Comparison of ENCODE assay signal across 1 fruit fly cellular context in the genomic region with DNA sequence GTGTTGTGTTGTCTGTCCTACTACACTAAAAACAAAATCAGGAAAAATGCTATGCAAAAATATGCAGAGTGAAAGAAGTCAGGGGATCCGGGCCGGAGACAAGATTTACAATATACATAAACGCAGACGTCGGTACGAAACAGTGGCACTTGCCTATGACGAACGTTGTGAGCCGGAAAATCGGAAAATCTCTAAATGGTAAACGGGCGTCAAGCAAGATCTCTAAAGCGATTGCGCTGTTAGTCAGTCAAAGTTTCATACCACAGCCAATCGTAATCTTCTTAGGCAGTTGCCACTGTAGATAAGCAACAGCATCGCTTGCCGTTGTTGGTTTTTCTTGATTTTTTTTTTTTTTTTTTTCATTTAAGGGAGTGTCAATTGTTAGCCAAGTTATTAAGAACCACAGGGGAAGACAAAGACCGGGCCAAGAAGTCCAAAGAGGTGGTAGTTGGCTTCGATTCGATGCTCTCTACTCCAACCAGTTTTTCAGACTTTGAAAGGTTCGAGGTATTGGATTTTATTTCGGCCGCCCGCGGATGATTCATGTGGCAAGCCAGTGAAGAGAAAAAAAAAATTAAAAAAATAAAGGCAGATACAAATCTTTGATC.
TF ChIP-seq lines count a peak whose summit lies in the region.

No protein-coding gene starts in this region.

TF ChIP-seq in whole organism, embryonic, 481 proteins besides CTCF, POLR2A, EP300 and RAD21 (continued from another document):
- TF ChIP-seq p53 (GFP tag; optimal IDR thresholded peaks at IDR 0.05; lab: Kevin White, UChicago) = peak; percentile 77
- no peak for TF ChIP-seq CG2116 (GFP tag; optimal IDR thresholded peaks at IDR 0.05; lab: Kevin White, UChicago)
- no peak for TF ChIP-seq hkb (optimal IDR thresholded peaks at IDR 0.05; lab: Kevin White, UChicago)
- TF ChIP-seq hkb (GFP tag; IDR thresholded peaks at IDR 0.05; lab: Robert Waterston, UW) = peak; percentile 86
- peak; percentile 90 for TF ChIP-seq CG7839 (tag; optimal IDR thresholded peaks at IDR 0.05; lab: Kevin White, UChicago)
- peak; percentile 78 for TF ChIP-seq mam (GFP tag; optimal IDR thresholded peaks at IDR 0.05; lab: Kevin White, UChicago)
- TF ChIP-seq Oli (tag; optimal IDR thresholded peaks at IDR 0.05; lab: Kevin White, UChicago) = peak; percentile 70
- peak; percentile 53 for TF ChIP-seq pho (GFP tag; optimal IDR thresholded peaks at IDR 0.05; lab: Kevin White, UChicago)
- TF ChIP-seq CG9437 (GFP tag; optimal IDR thresholded peaks at IDR 0.05; lab: Kevin White, UChicago) = peak; percentile 37
- TF ChIP-seq sr (GFP tag; IDR thresholded peaks at IDR 0.05; lab: Robert Waterston, UW) = peak; percentile 93
- peak; percentile 4 for TF ChIP-seq corto (GFP tag; optimal IDR thresholded peaks at IDR 0.05; lab: Kevin White, UChicago)
- peak; percentile 93 for TF ChIP-seq row (GFP tag; IDR thresholded peaks at IDR 0.05; lab: Robert Waterston, UW)
- no peak for TF ChIP-seq pita (GFP tag; optimal IDR thresholded peaks at IDR 0.05; lab: Kevin White, UChicago)
- TF ChIP-seq jigr1 (GFP tag; IDR thresholded peaks at IDR 0.05; lab: Robert Waterston, UW) = peak; percentile 83; the same call in 2 of the 3 replicates
- TF ChIP-seq CG11560 (tag; IDR thresholded peaks at IDR 0.05; lab: Robert Waterston, UW) = peak; percentile 77
- TF ChIP-seq CG11695 (GFP tag; IDR thresholded peaks at IDR 0.05; lab: Robert Waterston, UW) = peak; percentile 92
- TF ChIP-seq croc (GFP tag; conservative IDR thresholded peaks at IDR 0.05; lab: Robert Waterston, UW) = peak; percentile 89
- TF ChIP-seq CG9609 (GFP tag; optimal IDR thresholded peaks at IDR 0.05; lab: Kevin White, UChicago) = peak; percentile 71
- no peak for TF ChIP-seq inv (GFP tag; IDR thresholded peaks at IDR 0.05; lab: Robert Waterston, UW; ENCODE audit: partially characterized antibody)
- TF ChIP-seq ranshi (GFP tag; IDR thresholded peaks at IDR 0.05; lab: Robert Waterston, UW) = peak; percentile 92
- TF ChIP-seq Mad (GFP tag; optimal IDR thresholded peaks at IDR 0.05; lab: Kevin White, UChicago) = peak; percentile 41
- TF ChIP-seq NC2β (GFP tag; optimal IDR thresholded peaks at IDR 0.05; lab: Kevin White, UChicago) = peak; percentile 65
- TF ChIP-seq CG14441 (GFP tag; IDR thresholded peaks at IDR 0.05; lab: Robert Waterston, UW) = peak; percentile 96
- TF ChIP-seq fd3F (GFP tag; optimal IDR thresholded peaks at IDR 0.05; lab: Kevin White, UChicago) = peak; percentile 64
- TF ChIP-seq zfh1 (GFP tag; IDR thresholded peaks at IDR 0.05; lab: Robert Waterston, UW) = peak; percentile 96
- peak; percentile 87 for TF ChIP-seq CG6175 (GFP tag; IDR thresholded peaks at IDR 0.05; lab: Robert Waterston, UW)
- TF ChIP-seq Blimp-1 (GFP tag; optimal IDR thresholded peaks at IDR 0.05; lab: Kevin White, UChicago) = peak; percentile 70
- TF ChIP-seq nmo (GFP tag; optimal IDR thresholded peaks at IDR 0.05; lab: Kevin White, UChicago) = peak; percentile 92
- TF ChIP-seq Poxn (GFP tag; IDR thresholded peaks at IDR 0.05; lab: Robert Waterston, UW) = no peak; the same call in 1 of the 2 replicates
- peak; percentile 89 for TF ChIP-seq al (GFP tag; IDR thresholded peaks at IDR 0.05; lab: Robert Waterston, UW)
- TF ChIP-seq Kr (GFP tag; optimal IDR thresholded peaks at IDR 0.05; lab: Kevin White, UChicago) = no peak
- TF ChIP-seq CG17186 (GFP tag; optimal IDR thresholded peaks at IDR 0.05; lab: Kevin White, UChicago) = no peak
- TF ChIP-seq maf-S (GFP tag; optimal IDR thresholded peaks at IDR 0.05; lab: Kevin White, UChicago) = peak; percentile 60
- TF ChIP-seq bbx (GFP tag; IDR thresholded peaks at IDR 0.05; lab: Robert Waterston, UW; ENCODE audit: partially characterized antibody) = no peak
- peak; percentile 94 for TF ChIP-seq CG32772 (GFP tag; IDR thresholded peaks at IDR 0.05; lab: Robert Waterston, UW)
- peak; percentile 84 for TF ChIP-seq zfh2 (GFP tag; optimal IDR thresholded peaks at IDR 0.05; lab: Kevin White, UChicago)
- peak; percentile 45 for TF ChIP-seq tio (GFP tag; optimal IDR thresholded peaks at IDR 0.05; lab: Kevin White, UChicago)
- TF ChIP-seq CG11085 (GFP tag; IDR thresholded peaks at IDR 0.05; lab: Robert Waterston, UW) = peak; percentile 91
- TF ChIP-seq Optix (GFP tag; IDR thresholded peaks at IDR 0.05; lab: Robert Waterston, UW) = peak; percentile 89
- peak; percentile 57; the same call in 1 of the 2 replicates for TF ChIP-seq CkIIα-i1 (GFP tag; IDR thresholded peaks at IDR 0.05; lab: Robert Waterston, UW)
- TF ChIP-seq CG6254 (GFP tag; optimal IDR thresholded peaks at IDR 0.05; lab: Kevin White, UChicago) = peak; percentile 49
- peak; percentile 56; the same call in 1 of the 2 replicates for TF ChIP-seq ham (GFP tag; IDR thresholded peaks at IDR 0.05; lab: Robert Waterston, UW)
- peak; percentile 72 for TF ChIP-seq bab2 (GFP tag; optimal IDR thresholded peaks at IDR 0.05; lab: Kevin White, UChicago)
- peak; percentile 18 for TF ChIP-seq tup (GFP tag; optimal IDR thresholded peaks at IDR 0.05; lab: Kevin White, UChicago)
- no peak for TF ChIP-seq Hand (GFP tag; optimal IDR thresholded peaks at IDR 0.05; lab: Kevin White, UChicago)
- no peak for TF ChIP-seq eve (GFP tag; optimal IDR thresholded peaks at IDR 0.05; lab: Kevin White, UChicago)
- TF ChIP-seq nerfin-2 (GFP tag; IDR thresholded peaks at IDR 0.05; lab: Robert Waterston, UW; ENCODE audit: partially characterized antibody) = no peak
- TF ChIP-seq cg (GFP tag; optimal IDR thresholded peaks at IDR 0.05; lab: Kevin White, UChicago) = no peak
- TF ChIP-seq CG4617 (GFP tag; optimal IDR thresholded peaks at IDR 0.05; lab: Kevin White, UChicago; ENCODE audit: borderline replicate concordance) = peak; percentile 17
- no peak for TF ChIP-seq zen2 (GFP tag; IDR thresholded peaks at IDR 0.05; lab: Robert Waterston, UW; ENCODE audit: partially characterized antibody)
- peak; percentile 86 for TF ChIP-seq CG7372 (GFP tag; IDR thresholded peaks at IDR 0.05; lab: Robert Waterston, UW)
- TF ChIP-seq wor (GFP tag; IDR thresholded peaks at IDR 0.05; lab: Robert Waterston, UW) = no peak; the same call in 1 of the 2 replicates
- peak; percentile 46 for TF ChIP-seq psq (GFP tag; optimal IDR thresholded peaks at IDR 0.05; lab: Kevin White, UChicago)
- peak; percentile 91 for TF ChIP-seq Drgx (GFP tag; IDR thresholded peaks at IDR 0.05; lab: Robert Waterston, UW)
- peak; percentile 89 for TF ChIP-seq otp (GFP tag; IDR thresholded peaks at IDR 0.05; lab: Robert Waterston, UW)
